Fruit fly (Drosophila melanogaster) whole organism, adult: ENCODE results near the gene tyn.

Experiments
- CG11617 ChIP-seq: fragments of 200-800 bp; sonication (Bioruptor generic); optimal IDR thresholded peaks from 2 replicates; lab custom pipeline; 2017; ENCODE audit warnings: mild to moderate bottlenecking, missing biosample characterization, missing genetic modification reagents, missing genetic modification characterization
- CG12768 ChIP-seq: fragments of 200-800 bp; sonication (Bioruptor generic); optimal IDR thresholded peaks from 2 replicates; lab custom pipeline; 2017; ENCODE audit warnings: missing biosample characterization, missing genetic modification characterization, mild to moderate bottlenecking, moderate library complexity, missing genetic modification reagents
- CG14711 ChIP-seq: fragments of 200-800 bp; sonication (Bioruptor generic); optimal IDR thresholded peaks from 2 replicates; lab custom pipeline; 2018; ENCODE audit warnings: missing biosample characterization, mild to moderate bottlenecking, missing genetic modification characterization, moderate library complexity
- CG1620 ChIP-seq: fragments of 200-800 bp; sonication (Bioruptor generic); optimal IDR thresholded peaks from 2 replicates; lab custom pipeline; 2016; ENCODE audit warnings: missing biosample characterization, missing genetic modification characterization
- CG33017 ChIP-seq: fragments of 200-800 bp; sonication (Bioruptor generic); optimal IDR thresholded peaks from 2 replicates; lab custom pipeline; 2018; ENCODE audit warnings: missing biosample characterization, mild to moderate bottlenecking, missing genetic modification characterization, moderate library complexity
- CG5204 ChIP-seq: fragments of 200-800 bp; sonication (Bioruptor generic); optimal IDR thresholded peaks from 2 replicates; lab custom pipeline; 2016; ENCODE audit warnings: missing biosample characterization, missing genetic modification characterization
- CG7045 ChIP-seq: fragments of 200-800 bp; sonication (Bioruptor generic); optimal IDR thresholded peaks from 2 replicates; lab custom pipeline; 2017; ENCODE audit warnings: missing biosample characterization, mild to moderate bottlenecking, missing genetic modification characterization
- CG7101 ChIP-seq: fragments of 200-800 bp; sonication (Bioruptor generic); optimal IDR thresholded peaks from 2 replicates; lab custom pipeline; 2018; ENCODE audit warnings: missing biosample characterization, mild to moderate bottlenecking, missing genetic modification characterization, moderate library complexity
- Clk ChIP-seq: fragments of 200-800 bp; sonication (Bioruptor generic); optimal IDR thresholded peaks from 2 replicates; lab custom pipeline; 2017; ENCODE audit warnings: missing biosample characterization, missing genetic modification characterization
- Crg-1 ChIP-seq: fragments of 200-800 bp; sonication (Bioruptor generic); optimal IDR thresholded peaks from 2 replicates; lab custom pipeline; 2016; ENCODE audit warnings: missing biosample characterization, missing genetic modification characterization
- Hr96 ChIP-seq: fragments of 200-800 bp; sonication (Bioruptor generic); optimal IDR thresholded peaks from 2 replicates; lab custom pipeline; 2016; ENCODE audit warnings: missing biosample characterization, missing genetic modification characterization
- Mnt ChIP-seq: fragments of 200-800 bp; sonication (Bioruptor generic); optimal IDR thresholded peaks from 2 replicates; lab custom pipeline; 2016; ENCODE audit warnings: missing biosample characterization, mild to moderate bottlenecking, missing genetic modification characterization
- bab1 ChIP-seq: fragments of 200-800 bp; sonication (Bioruptor generic); optimal IDR thresholded peaks from 3 replicates; lab custom pipeline; 2019; ENCODE audit warnings: missing biosample characterization, mild to moderate bottlenecking, missing genetic modification characterization, moderate library complexity
- cnc ChIP-seq, 2 experiments: fragments of >200 bp; optimal IDR thresholded peaks; 2 replicates each; lab custom pipeline; 2017
- kay ChIP-seq: fragments of 200-800 bp; sonication (Bioruptor generic); peaks from one replicate; lab custom pipeline; 2016; ENCODE audit warnings: missing biosample characterization, missing genetic modification characterization, borderline replicate concordance
- ovo ChIP-seq: fragments of 200-800 bp; sonication (Bioruptor generic); optimal IDR thresholded peaks from 2 replicates; lab custom pipeline; 2016; ENCODE audit warnings: missing biosample characterization, missing genetic modification characterization
- pad ChIP-seq: fragments of 200-800 bp; sonication (Bioruptor generic); optimal IDR thresholded peaks from 3 replicates; lab custom pipeline; 2017; ENCODE audit warnings: missing biosample characterization, missing genetic modification characterization, mild to moderate bottlenecking, moderate library complexity, missing genetic modification reagents
- tj ChIP-seq: fragments of 200-800 bp; sonication (Bioruptor generic); optimal IDR thresholded peaks from 3 replicates; lab custom pipeline; 2017; ENCODE audit warnings: missing biosample characterization, mild to moderate bottlenecking, missing genetic modification characterization, moderate library complexity
- toe ChIP-seq: fragments of 200-800 bp; sonication (Bioruptor generic); optimal IDR thresholded peaks from 2 replicates; lab custom pipeline; 2016; ENCODE audit warnings: missing biosample characterization, missing genetic modification characterization

tyn gene

DNA sequence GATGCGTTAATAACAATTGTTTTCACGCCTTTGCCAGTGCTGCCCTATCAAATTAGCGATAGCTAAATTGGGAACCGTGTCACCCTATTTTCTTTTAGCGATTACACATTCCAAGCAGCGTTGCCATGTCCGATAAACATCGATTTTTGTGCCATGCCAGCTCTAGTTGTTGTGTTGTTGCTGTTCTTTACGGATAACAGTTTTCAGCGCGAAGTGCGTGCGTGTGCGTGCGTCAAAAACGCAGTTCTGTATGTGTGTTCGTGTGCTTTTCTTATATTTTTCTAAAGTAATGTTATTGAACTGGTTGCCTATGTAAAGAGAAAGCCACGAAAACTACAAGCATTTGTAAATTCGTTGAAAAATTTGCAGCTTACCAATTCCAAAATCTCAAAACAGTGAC is 105.7 kb downstream of the tyn start, which contains the start of the genes CG3038 and G9a:
CG3038 (minus strand) TSS at position 55 of the 400 bp plus-strand sequence.
G9a (plus strand) TSS at position 177 of the 400 bp plus-strand sequence.
- TF ChIP-seq cnc (optimal IDR thresholded peaks at IDR 0.05; lab: Kevin White, UChicago) (no peak), ovo (GFP tag; lab: Kevin White, UChicago) (peak; percentile 88), CG11617 (GFP tag; lab: Kevin White, UChicago) (no peak), Crg-1 (GFP tag; lab: Kevin White, UChicago) (no peak), CG1620 (GFP tag; lab: Kevin White, UChicago) (peak; percentile 64), bab1 (GFP tag; lab: Kevin White, UChicago) (peak; percentile 92), tj (GFP tag; lab: Kevin White, UChicago) (no peak), pad (GFP tag; lab: Kevin White, UChicago) (peak; percentile 24), Clk (GFP tag; lab: Kevin White, UChicago) (no peak), kay (GFP tag; lab: Kevin White, UChicago) (no peak), Mnt (GFP tag; lab: Kevin White, UChicago) (peak; percentile 55), CG5204 (GFP tag; lab: Kevin White, UChicago) (no peak), CG14711 (tag; lab: Kevin White, UChicago) (peak; percentile 14), CG7101 (tag; lab: Kevin White, UChicago) (peak; percentile 16), toe (GFP tag; lab: Kevin White, UChicago) (peak; percentile 4), CG33017 (tag; lab: Kevin White, UChicago) (no peak), Hr96 (GFP tag; lab: Kevin White, UChicago) (no peak)

DNA sequence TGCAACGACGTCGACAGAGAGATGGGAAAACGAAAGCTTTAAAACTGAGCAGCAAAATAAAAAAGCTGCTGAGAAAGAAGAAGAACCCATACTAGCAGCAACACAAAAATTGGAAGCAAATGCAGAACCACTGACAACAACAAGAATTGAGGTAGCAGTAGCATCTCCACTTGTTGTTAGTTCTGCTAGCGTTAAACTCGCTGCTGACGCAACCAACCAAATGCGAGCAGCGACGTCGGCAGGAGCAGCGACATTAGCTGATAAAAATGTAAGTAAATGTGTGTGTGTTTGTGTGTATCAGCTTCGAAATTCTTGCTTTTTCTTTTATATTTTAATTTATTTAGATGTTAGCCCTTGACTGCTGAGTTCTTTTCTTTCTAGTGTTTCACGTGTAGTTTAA is 107.2 kb downstream of the tyn start:
- no peak for TF ChIP-seq toe (GFP tag; lab: Kevin White, UChicago)
- no peak for TF ChIP-seq CG33017 (tag; lab: Kevin White, UChicago)
- no peak for TF ChIP-seq CG7045 (GFP tag; lab: Kevin White, UChicago)
- no peak for TF ChIP-seq CG14711 (tag; lab: Kevin White, UChicago)
- TF ChIP-seq Hr96 (GFP tag; lab: Kevin White, UChicago) = no peak
- TF ChIP-seq CG12768 (GFP tag; lab: Kevin White, UChicago) = no peak
- no peak for TF ChIP-seq pad (GFP tag; lab: Kevin White, UChicago)
- no peak for TF ChIP-seq tj (GFP tag; lab: Kevin White, UChicago)
- TF ChIP-seq kay (GFP tag; lab: Kevin White, UChicago) = no peak
- TF ChIP-seq CG11617 (GFP tag; lab: Kevin White, UChicago) = no peak
- TF ChIP-seq CG5204 (GFP tag; lab: Kevin White, UChicago) = no peak
